Worm (Caenorhabditis elegans): ENCODE data around the gene C06E2.2.

DNA sequence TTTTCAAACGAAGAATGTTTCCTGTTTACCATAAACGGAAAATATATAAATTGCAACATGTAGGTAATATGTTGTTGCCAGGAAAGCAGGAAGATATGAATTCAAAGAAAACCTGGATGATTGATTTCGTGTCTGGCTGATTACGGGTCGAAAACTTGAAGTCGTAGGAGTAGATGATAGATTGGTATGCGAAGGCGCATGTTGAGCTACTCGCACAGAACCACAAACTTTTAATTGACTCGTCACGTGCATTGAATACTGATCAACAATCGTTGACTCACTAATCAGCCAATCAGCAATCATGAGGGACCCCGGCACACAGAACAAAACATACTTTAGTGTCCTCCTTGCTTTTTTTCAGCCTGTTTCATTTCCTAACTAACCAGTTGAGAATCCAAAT, 41.8 kb downstream of the C06E2.2 start:
- TF ChIP-seq ztf-11 (tag; optimal IDR thresholded peaks at IDR 0.05): no peak
- no peak for TF ChIP-seq elt-1 (tag; optimal IDR thresholded peaks at IDR 0.05; ENCODE audit: borderline replicate concordance, insufficient read depth)
- no peak for TF ChIP-seq nhr-28 (tag; optimal IDR thresholded peaks at IDR 0.05)
- TF ChIP-seq elt-3 (tag; optimal IDR thresholded peaks at IDR 0.05): no peak
- TF ChIP-seq mep-1 (tag; optimal IDR thresholded peaks at IDR 0.05): no peak
- TF ChIP-seq nhr-76 (tag; optimal IDR thresholded peaks at IDR 0.05): no peak
- TF ChIP-seq mab-5 (tag; optimal IDR thresholded peaks at IDR 0.05): no peak
- no peak for TF ChIP-seq nhr-2 (tag; optimal IDR thresholded peaks at IDR 0.05)
- TF ChIP-seq drap-1 (GFP tag; optimal IDR thresholded peaks at IDR 0.05): no peak
- no peak for TF ChIP-seq lin-13 (tag; optimal IDR thresholded peaks at IDR 0.05)
- no peak for TF ChIP-seq mls-2 (tag; optimal IDR thresholded peaks at IDR 0.05)
- no peak for TF ChIP-seq blmp-1 (tag; optimal IDR thresholded peaks at IDR 0.05)
- TF ChIP-seq lsy-2 (tag; optimal IDR thresholded peaks at IDR 0.05): no peak

Data from whole organism, mixed stage, embryonic.